Worm (Caenorhabditis elegans) whole organism, L4/young adult: ENCODE results near the gene T27A10.5.

Source experiments
- dao-5 ChIP-seq: sonication (generic microtip); optimal IDR thresholded peaks from 2 replicates; lab custom pipeline; 2016; ENCODE audit warnings: missing genotype, missing genetic modification characterization, moderate library complexity, missing compliant biosample characterization
- him-1 ChIP-seq: sonication (generic microtip); optimal IDR thresholded peaks from 2 replicates; lab custom pipeline; 2016; ENCODE audit warnings: missing genotype, missing genetic modification reagents, missing genetic modification characterization, missing compliant biosample characterization

DNA sequence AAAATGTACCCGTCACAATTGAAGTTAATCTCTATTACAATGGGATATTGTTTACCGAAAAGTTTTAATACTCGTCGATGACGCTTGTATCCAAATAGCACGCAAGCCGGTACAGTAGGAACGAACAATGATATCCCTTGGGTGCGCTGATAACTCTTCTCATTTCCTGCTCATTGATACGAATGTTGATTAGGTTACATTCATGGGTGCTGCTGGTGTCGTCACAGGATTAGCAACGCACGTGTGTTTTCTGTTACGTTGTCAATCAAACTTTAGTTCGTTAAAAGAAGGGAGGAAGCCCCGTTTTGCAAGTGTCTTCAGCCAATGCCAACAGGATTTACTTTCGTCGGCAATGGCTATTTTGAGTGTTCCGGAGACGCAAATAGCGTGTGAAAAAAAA lies 10.1 kb upstream of the T27A10.5 start:
- TF ChIP-seq him-1 (tag; lab: Kevin White, UChicago) (no peak), dao-5 (no peak)
